Worm (Caenorhabditis elegans) whole organism, young adult: Measurements from ENCODE around the gene F21C10.13.

Experiments
- B0035.1 ChIP-seq: sonication (generic microtip); optimal IDR thresholded peaks from 2 replicates; lab custom pipeline; 2016; ENCODE audit warnings: missing genetic modification characterization, mild to moderate bottlenecking, missing compliant biosample characterization, missing genotype, missing genetic modification reagents
- B0336.3 ChIP-seq: fragments of 200-800 bp; sonication (Bioruptor generic); IDR thresholded peaks from 2 replicates; pipeline ENCODE4 v1.3.6; 2022; ENCODE audit warnings: missing genetic modification characterization, missing compliant biosample characterization
- C17E4.6 ChIP-seq: fragments of 200-800 bp; sonication (Bioruptor generic); IDR thresholded peaks from 2 replicates; pipeline ENCODE4 v1.3.6; 2022; ENCODE audit warnings: missing genetic modification reagents, missing genetic modification characterization, missing compliant biosample characterization
- F10E7.11 ChIP-seq: sonication (generic microtip); optimal IDR thresholded peaks from 2 replicates; lab custom pipeline; 2017; ENCODE audit warnings: mild to moderate bottlenecking, missing genetic modification characterization, moderate library complexity, missing compliant biosample characterization
- F49E8.2 ChIP-seq: sonication (generic microtip); optimal IDR thresholded peaks from 3 replicates; lab custom pipeline; 2017; ENCODE audit warnings: missing genetic modification characterization, mild to moderate bottlenecking, missing compliant biosample characterization, antibody characterized with exemption, moderate library complexity; ENCODE audit not compliant: insufficient read depth
- F52B5.7 ChIP-seq: sonication (generic microtip); optimal IDR thresholded peaks from 2 replicates; lab custom pipeline; 2016; ENCODE audit warnings: mild to moderate bottlenecking, missing genetic modification characterization, missing compliant biosample characterization
- F57A8.1 ChIP-seq: fragments of 200-800 bp; sonication (Bioruptor generic); optimal IDR thresholded peaks from 2 replicates; lab custom pipeline; 2018; ENCODE audit warnings: mild to moderate bottlenecking, missing genetic modification characterization, moderate library complexity, missing compliant biosample characterization
- K12H6.12 ChIP-seq: fragments of 200-800 bp; sonication (Bioruptor generic); optimal IDR thresholded peaks from 2 replicates; lab custom pipeline; 2018; ENCODE audit warnings: mild to moderate bottlenecking, missing genetic modification characterization, missing compliant biosample characterization
- Y53G8AR.9 ChIP-seq: fragments of 200-800 bp; sonication (Bioruptor generic); conservative IDR thresholded peaks from 2 replicates; pipeline ENCODE4 v1.3.6; 2022; ENCODE audit warnings: missing genetic modification reagents, missing genetic modification characterization, missing compliant biosample characterization
- Y79H2A.3 ChIP-seq: fragments of 200-800 bp; sonication (Bioruptor generic); conservative IDR thresholded peaks from 2 replicates; pipeline ENCODE4 v1.3.6; 2022; ENCODE audit warnings: missing genetic modification reagents, missing genetic modification characterization, missing compliant biosample characterization
- Y95B8A.8 ChIP-seq: fragments of 200-800 bp; sonication (Bioruptor generic); IDR thresholded peaks from 2 replicates; pipeline ENCODE4 v1.3.6; 2022; ENCODE audit warnings: missing genetic modification reagents, missing genetic modification characterization, missing compliant biosample characterization
- ZK185.1 ChIP-seq: sonication (generic microtip); optimal IDR thresholded peaks from 2 replicates; lab custom pipeline; 2016; ENCODE audit warnings: mild to moderate bottlenecking, missing genetic modification characterization, missing compliant biosample characterization; ENCODE audit not compliant: poor library complexity, severe bottlenecking
- atf-7 ChIP-seq: sonication (generic microtip); optimal IDR thresholded peaks from 2 replicates; lab custom pipeline; 2017; ENCODE audit warnings: mild to moderate bottlenecking, missing genetic modification characterization, missing compliant biosample characterization
- attf-5 ChIP-seq: fragments of 200-800 bp; sonication (Bioruptor generic); optimal IDR thresholded peaks from 2 replicates; lab custom pipeline; 2018; ENCODE audit warnings: mild to moderate bottlenecking, missing genetic modification characterization, missing compliant biosample characterization
- bed-1 ChIP-seq: fragments of 200-800 bp; sonication (Bioruptor generic); IDR thresholded peaks from 2 replicates; pipeline ENCODE4 v1.3.6; 2022; ENCODE audit warnings: missing genetic modification reagents, missing genetic modification characterization, missing compliant biosample characterization
- cebp-1 ChIP-seq, 2 experiments: fragments of 200-800 bp in 1 of 2; sonication (Bioruptor generic) in 1 of 2; sonication (generic microtip) in 1 of 2; IDR thresholded peaks in 1 of 2; optimal IDR thresholded peaks in 1 of 2; 2 replicates each; pipeline versions ENCODE4 v1.3.6 to Lab custom; 2017 to 2022; ENCODE audit warnings: missing compliant biosample characterization in 2 of 2, missing genetic modification characterization in 2 of 2, mild to moderate bottlenecking in 1 of 2, missing genetic modification reagents in 1 of 2, moderate library complexity in 1 of 2
- cebp-2 ChIP-seq: fragments of 200-800 bp; sonication (Bioruptor generic); IDR thresholded peaks from 2 replicates; pipeline ENCODE4 v1.3.6; 2022; ENCODE audit warnings: missing genetic modification characterization, missing compliant biosample characterization
- ceh-58 ChIP-seq: fragments of 200-800 bp; sonication (Bioruptor generic); IDR thresholded peaks from 2 replicates; pipeline ENCODE4 v1.3.6; 2022; ENCODE audit warnings: missing genetic modification characterization, missing compliant biosample characterization
- ceh-91 ChIP-seq: fragments of 200-800 bp; sonication (Bioruptor generic); IDR thresholded peaks from 2 replicates; pipeline ENCODE4 v1.3.6; 2022; ENCODE audit warnings: missing genetic modification reagents, missing genetic modification characterization, missing compliant biosample characterization
- chd-7 ChIP-seq: sonication (generic microtip); optimal IDR thresholded peaks from 2 replicates; lab custom pipeline; 2016; ENCODE audit warnings: mild to moderate bottlenecking, missing genetic modification characterization, moderate library complexity, missing compliant biosample characterization
- dox-1 ChIP-seq: fragments of 200-800 bp; sonication (Bioruptor generic); IDR thresholded peaks from 2 replicates; pipeline ENCODE4 v1.3.6; 2022; ENCODE audit warnings: missing genetic modification reagents, missing genetic modification characterization, missing compliant biosample characterization
- egl-44 ChIP-seq: fragments of 200-800 bp; sonication (Bioruptor generic); IDR thresholded peaks from 2 replicates; pipeline ENCODE4 v1.3.6; 2022; ENCODE audit warnings: missing genetic modification reagents, missing genetic modification characterization, missing compliant biosample characterization
- ets-4 ChIP-seq: fragments of 200-800 bp; sonication (Bioruptor generic); optimal IDR thresholded peaks from 2 replicates; lab custom pipeline; 2018; ENCODE audit warnings: mild to moderate bottlenecking, missing genetic modification characterization, missing compliant biosample characterization
- fkh-3 ChIP-seq: sonication (generic microtip); optimal IDR thresholded peaks from 2 replicates; lab custom pipeline; 2016; ENCODE audit warnings: mild to moderate bottlenecking, missing genetic modification characterization, missing compliant biosample characterization
- hmg-20 ChIP-seq: fragments of 200-800 bp; sonication (Bioruptor generic); IDR thresholded peaks from 2 replicates; pipeline ENCODE4 v1.3.6; 2022; ENCODE audit warnings: missing genetic modification reagents, missing genetic modification characterization, missing compliant biosample characterization
- let-526 ChIP-seq: fragments of 200-800 bp; sonication (Bioruptor generic); IDR thresholded peaks from 2 replicates; pipeline ENCODE4 v1.3.6; 2022; ENCODE audit warnings: missing genetic modification reagents, missing genetic modification characterization, missing compliant biosample characterization
- let-607 ChIP-seq, 2 experiments: fragments of 200-800 bp in 1 of 2; sonication (Bioruptor generic) in 1 of 2; sonication (generic microtip) in 1 of 2; optimal IDR thresholded peaks; 2 replicates each; lab custom pipeline; 2016 to 2018; ENCODE audit warnings: mild to moderate bottlenecking in 2 of 2, missing compliant biosample characterization in 2 of 2, missing genetic modification characterization in 2 of 2, moderate library complexity in 2 of 2, missing genotype in 1 of 2
- lin-26 ChIP-seq: fragments of 200-800 bp; sonication (Bioruptor generic); IDR thresholded peaks from 2 replicates; pipeline ENCODE4 v1.3.6; 2022; ENCODE audit warnings: missing genetic modification reagents, missing genetic modification characterization, missing compliant biosample characterization
- lin-35 ChIP-seq, 3 experiments: fragments of 150-350 bp in 2 of 3; sonication (generic microtip) in 1 of 3; optimal IDR thresholded peaks; 2 replicates each; lab custom pipeline; 2014 to 2018; ENCODE audit warnings: missing biosample characterization in 3 of 3, missing genetic modification characterization in 3 of 3, missing genetic modification reagents in 3 of 3
- lin-54 ChIP-seq: fragments of 200-800 bp; sonication (Bioruptor generic); optimal IDR thresholded peaks from 2 replicates; lab custom pipeline; 2018; ENCODE audit warnings: mild to moderate bottlenecking, missing genetic modification characterization, missing compliant biosample characterization
- lir-1 ChIP-seq: fragments of 200-800 bp; sonication (Bioruptor generic); conservative IDR thresholded peaks from 2 replicates; pipeline ENCODE4 v1.3.6; 2022; ENCODE audit warnings: missing genetic modification reagents, missing genetic modification characterization, missing compliant biosample characterization
- nhr-120 ChIP-seq: fragments of 200-800 bp; sonication (Bioruptor generic); IDR thresholded peaks from 2 replicates; pipeline ENCODE4 v1.3.6; 2022; ENCODE audit warnings: missing genetic modification characterization, missing compliant biosample characterization
- nhr-80 ChIP-seq: sonication (generic microtip); optimal IDR thresholded peaks from 2 replicates; lab custom pipeline; 2016; ENCODE audit warnings: missing genetic modification characterization, missing compliant biosample characterization
- nhr-90 ChIP-seq: sonication (generic microtip); optimal IDR thresholded peaks from 2 replicates; lab custom pipeline; 2016; ENCODE audit warnings: missing genotype, mild to moderate bottlenecking, missing genetic modification characterization, missing compliant biosample characterization
- pbrm-1 ChIP-seq: fragments of 200-800 bp; sonication (Bioruptor generic); IDR thresholded peaks from 2 replicates; pipeline ENCODE4 v1.3.6; 2022; ENCODE audit warnings: missing genetic modification reagents, missing genetic modification characterization, missing compliant biosample characterization
- sea-2 ChIP-seq: fragments of 200-800 bp; sonication (Bioruptor generic); IDR thresholded peaks from 2 replicates; pipeline ENCODE4 v1.3.6; 2022; ENCODE audit warnings: missing genetic modification characterization, missing compliant biosample characterization
- snpc-4 ChIP-seq, 5 experiments: fragments of 150-350 bp in 1 of 5; sonication (generic microtip) in 4 of 5; optimal IDR thresholded peaks; 2 replicates each; lab custom pipeline; 2014 to 2018; ENCODE audit warnings: missing genetic modification characterization in 5 of 5, missing biosample characterization in 3 of 5, antibody characterized with exemption in 2 of 5, mild to moderate bottlenecking in 2 of 5, missing compliant biosample characterization in 2 of 5, missing genotype in 2 of 5, moderate library complexity in 2 of 5, missing genetic modification reagents in 1 of 5
- tbx-9 ChIP-seq: sonication (generic microtip); optimal IDR thresholded peaks from 2 replicates; lab custom pipeline; 2016; ENCODE audit warnings: borderline replicate concordance, missing genetic modification characterization, inconsistent platforms, missing compliant biosample characterization
- tlf-1 ChIP-seq: fragments of 200-800 bp; sonication (Bioruptor generic); optimal IDR thresholded peaks from 2 replicates; lab custom pipeline; 2018; ENCODE audit warnings: mild to moderate bottlenecking, missing genetic modification characterization, missing compliant biosample characterization
- unc-130 ChIP-seq: sonication (generic microtip); optimal IDR thresholded peaks from 2 replicates; lab custom pipeline; 2016; ENCODE audit warnings: missing genetic modification reagents, missing genetic modification characterization, missing compliant biosample characterization
- zfh-2 ChIP-seq: fragments of 200-800 bp; sonication (Bioruptor generic); conservative IDR thresholded peaks from 2 replicates; pipeline ENCODE4 v1.3.6; 2022; ENCODE audit warnings: missing genetic modification reagents, missing genetic modification characterization, missing compliant biosample characterization

F21C10.13 gene

DNA sequence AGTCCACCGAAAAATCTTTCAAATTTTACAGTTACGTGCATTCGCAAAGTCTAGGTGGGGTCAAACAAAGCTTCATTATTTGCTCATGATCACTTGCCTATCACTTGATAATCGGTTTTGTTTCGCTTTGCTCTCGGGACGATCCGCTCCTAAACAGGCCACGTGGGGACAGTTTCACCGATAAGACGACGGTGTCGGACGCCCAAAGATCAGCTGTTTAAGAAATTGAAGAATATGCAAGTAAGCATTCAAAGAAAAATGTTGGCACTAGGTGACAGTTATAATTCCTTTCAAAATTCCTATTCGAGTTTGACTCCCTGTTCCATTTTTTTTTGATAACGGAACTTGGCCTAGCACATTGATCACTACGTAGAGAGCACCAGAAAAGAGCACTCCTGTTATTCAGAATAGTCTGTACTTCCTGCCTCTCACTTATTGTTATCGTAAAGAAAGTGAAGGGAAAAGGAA is 42.1 kb upstream of the F21C10.13 start (continued):
- TF ChIP-seq lir-1 (GFP tag; lab: Robert Waterston, UW) (no peak), Y95B8A.8 (GFP tag; lab: Robert Waterston, UW) (0 out of 2 replicates have a peak, but pooled peaks have one; percentile 36), pbrm-1 (peak; percentile 37; the same call in 1 of the 2 replicates), K12H6.12 (tag; lab: Kevin White, UChicago) (no peak), snpc-4 (GFP tag; optimal IDR thresholded peaks at IDR 0.05; lab: Kevin White, UChicago) (no peak), snpc-4 (tag; optimal IDR thresholded peaks at IDR 0.05; lab: Kevin White, UChicago) (peak in 2 of 4 experiments; percentile 24 to 37), atf-7 (tag; lab: Kevin White, UChicago) (peak; percentile 88), ceh-58 (GFP tag; lab: Robert Waterston, UW) (no peak), chd-7 (tag; lab: Kevin White, UChicago) (peak; percentile 47), Y53G8AR.9 (GFP tag; lab: Robert Waterston, UW) (no peak; the same call in 1 of the 2 replicates), ets-4 (GFP tag; lab: Kevin White, UChicago) (peak; percentile 92), dox-1 (GFP tag; lab: Robert Waterston, UW) (peak; percentile 69; the same call in 1 of the 2 replicates), nhr-90 (tag; lab: Kevin White, UChicago) (peak; percentile 54), egl-44 (GFP tag; lab: Robert Waterston, UW) (peak; percentile 79), hmg-20 (no peak), tlf-1 (GFP tag; lab: Kevin White, UChicago) (peak; percentile 57), let-607 (tag; optimal IDR thresholded peaks at IDR 0.05; lab: Kevin White, UChicago) (peak; percentile 53 to 74), bed-1 (no peak), B0336.3 (peak; percentile 72), sea-2 (no peak), unc-130 (GFP tag; lab: Kevin White, UChicago) (no peak), cebp-2 (GFP tag; lab: Robert Waterston, UW) (no peak), F10E7.11 (no peak), lin-54 (GFP tag; lab: Kevin White, UChicago) (peak; percentile 40), C17E4.6 (no peak), fkh-3 (tag; lab: Kevin White, UChicago) (no peak)

DNA sequence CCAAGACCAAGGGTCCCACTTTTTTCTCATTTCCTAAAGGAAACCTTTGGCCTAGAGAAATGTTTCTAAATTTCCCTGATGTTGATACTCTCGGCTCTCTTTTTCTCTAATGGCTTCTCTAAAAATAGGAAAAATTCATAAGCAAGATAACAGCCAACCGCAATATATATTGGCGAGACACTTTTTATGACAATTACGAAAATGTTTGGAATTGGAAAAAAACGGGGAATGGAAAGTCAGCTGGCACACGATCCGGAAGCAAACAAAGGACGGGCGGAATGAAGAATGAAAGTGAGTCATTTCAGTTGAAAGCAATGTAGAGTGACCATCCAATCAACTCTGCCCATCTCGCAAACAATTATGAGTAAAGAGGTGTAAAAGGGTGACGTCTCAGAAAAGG is 40.7 kb upstream of the F21C10.13 start:
- TF ChIP-seq nhr-120 (GFP tag; lab: Robert Waterston, UW) = no peak
- TF ChIP-seq cebp-1 (GFP tag; IDR thresholded peaks at IDR 0.05; lab: Robert Waterston, UW) = no peak
- TF ChIP-seq cebp-1 (tag; optimal IDR thresholded peaks at IDR 0.05; lab: Kevin White, UChicago) = peak; percentile 13
- no peak for TF ChIP-seq B0035.1 (tag; lab: Kevin White, UChicago)
- TF ChIP-seq F52B5.7 = no peak
- TF ChIP-seq tbx-9 = no peak
- no peak for TF ChIP-seq lin-26 (GFP tag; lab: Robert Waterston, UW)
- no peak for TF ChIP-seq zfh-2 (GFP tag; lab: Robert Waterston, UW)
- peak; percentile 62 for TF ChIP-seq nhr-80 (tag; lab: Kevin White, UChicago)
- TF ChIP-seq attf-5 (GFP tag; lab: Kevin White, UChicago) = no peak
- TF ChIP-seq let-526 = no peak
- TF ChIP-seq lin-35 (GFP tag; optimal IDR thresholded peaks at IDR 0.05; lab: Kevin White, UChicago) = no peak
- no peak for TF ChIP-seq Y79H2A.3
- no peak for TF ChIP-seq ceh-91 (GFP tag; lab: Robert Waterston, UW)
- no peak for TF ChIP-seq F49E8.2 (tag; lab: Kevin White, UChicago)
- TF ChIP-seq F57A8.1 (GFP tag; lab: Kevin White, UChicago) = no peak
- peak; percentile 17 for TF ChIP-seq ZK185.1 (tag; lab: Kevin White, UChicago)
- TF ChIP-seq, all 124 proteins: peak for 3
